Fruit fly (Drosophila melanogaster): Measurements from ENCODE around the gene CG7049.

The CG7049 gene

dm6 chr3L:224004-224951, 48.2 kb upstream of the CG7049 start (continued):
- no peak for TF ChIP-seq ssp (GFP tag; IDR thresholded peaks at IDR 0.05)
- no peak for TF ChIP-seq CG7271 (tag; optimal IDR thresholded peaks at IDR 0.05)
- TF ChIP-seq Optix (GFP tag; IDR thresholded peaks at IDR 0.05): peak; percentile 48; the same call in 1 of the 3 replicates
- peak; percentile 95 for TF ChIP-seq D (optimal IDR thresholded peaks at IDR 0.05)
- peak; percentile 55 for TF ChIP-seq D (GFP tag; optimal IDR thresholded peaks at IDR 0.05)
- no peak for TF ChIP-seq Ets97D (GFP tag; optimal IDR thresholded peaks at IDR 0.05)
- TF ChIP-seq CG16779 (GFP tag; IDR thresholded peaks at IDR 0.05): peak; percentile 46; the same call in 1 of the 2 replicates
- TF ChIP-seq Rfx (GFP tag; IDR thresholded peaks at IDR 0.05): peak; percentile 41
- TF ChIP-seq CG11695 (GFP tag; IDR thresholded peaks at IDR 0.05): peak; percentile 6; the same call in 1 of the 3 replicates
- peak; percentile 11; the same call in 1 of the 2 replicates for TF ChIP-seq HLH3B (GFP tag; IDR thresholded peaks at IDR 0.05)
- TF ChIP-seq CG9727 (GFP tag; optimal IDR thresholded peaks at IDR 0.05): peak; percentile 56
- TF ChIP-seq CG33213 (GFP tag; optimal IDR thresholded peaks at IDR 0.05): peak; percentile 2
- TF ChIP-seq lilli (GFP tag; optimal IDR thresholded peaks at IDR 0.05): peak; percentile 78
- peak; percentile 20 for TF ChIP-seq Bdp1 (GFP tag; optimal IDR thresholded peaks at IDR 0.05)
- no peak for TF ChIP-seq dm (GFP tag; optimal IDR thresholded peaks at IDR 0.05)
- TF ChIP-seq lov (optimal IDR thresholded peaks at IDR 0.05): no peak
- peak; percentile 77; the same call in 1 of the 3 replicates for TF ChIP-seq lov (GFP tag; IDR thresholded peaks at IDR 0.05)
- TF ChIP-seq abd-A (tag; optimal IDR thresholded peaks at IDR 0.05): peak; percentile 82
- peak; percentile 43; the same call in 1 of the 2 replicates for TF ChIP-seq seq (GFP tag; IDR thresholded peaks at IDR 0.05)
- TF ChIP-seq danr (GFP tag; IDR thresholded peaks at IDR 0.05): no peak
- TF ChIP-seq eyg (GFP tag; optimal IDR thresholded peaks at IDR 0.05): no peak
- peak; percentile 8 for TF ChIP-seq jumu (GFP tag; optimal IDR thresholded peaks at IDR 0.05)
- peak; percentile 1 for TF ChIP-seq fd64A (GFP tag; optimal IDR thresholded peaks at IDR 0.05)
- TF ChIP-seq Tbp (GFP tag; optimal IDR thresholded peaks at IDR 0.05): peak; percentile 82
- TF ChIP-seq ci (GFP tag; IDR thresholded peaks at IDR 0.05): peak; percentile 55
- peak; percentile 17 for TF ChIP-seq CG4328 (GFP tag; optimal IDR thresholded peaks at IDR 0.05)
- no peak; the same call in 1 of the 2 replicates for TF ChIP-seq E2f1 (GFP tag; IDR thresholded peaks at IDR 0.05)
- peak; percentile 40 for TF ChIP-seq CG6813 (GFP tag; optimal IDR thresholded peaks at IDR 0.05)
- TF ChIP-seq Jarid2 (GFP tag; optimal IDR thresholded peaks at IDR 0.05): peak; percentile 73
- TF ChIP-seq chinmo (GFP tag; IDR thresholded peaks at IDR 0.05; ENCODE audit: partially characterized antibody): peak; percentile 68; the same call in 3 of the 4 replicates
- peak; percentile 30 for TF ChIP-seq rib (GFP tag; IDR thresholded peaks at IDR 0.05)
- TF ChIP-seq CG5953 (GFP tag; IDR thresholded peaks at IDR 0.05): peak; percentile 55; the same call in 1 of the 2 replicates
- TF ChIP-seq CG4730 (GFP tag; IDR thresholded peaks at IDR 0.05): no peak
- no peak for TF ChIP-seq br (optimal IDR thresholded peaks at IDR 0.05)
- no peak for TF ChIP-seq GATAe (GFP tag; conservative IDR thresholded peaks at IDR 0.05)
- peak; percentile 99 for TF ChIP-seq MESR4 (GFP tag; optimal IDR thresholded peaks at IDR 0.05)
- no peak for TF ChIP-seq sna (GFP tag; IDR thresholded peaks at IDR 0.05; ENCODE audit: partially characterized antibody)
- peak; percentile 1 for TF ChIP-seq Hand (GFP tag; optimal IDR thresholded peaks at IDR 0.05)
- TF ChIP-seq CG12236 (GFP tag; optimal IDR thresholded peaks at IDR 0.05): no peak
- peak; percentile 1 for TF ChIP-seq Atf3 (GFP tag; optimal IDR thresholded peaks at IDR 0.05)
- TF ChIP-seq Gsc (GFP tag; IDR thresholded peaks at IDR 0.05): no peak
- TF ChIP-seq Sox102F (GFP tag; optimal IDR thresholded peaks at IDR 0.05): no peak
- TF ChIP-seq Blimp-1 (GFP tag; optimal IDR thresholded peaks at IDR 0.05): no peak
- peak; percentile 80 for TF ChIP-seq CG4360 (GFP tag; IDR thresholded peaks at IDR 0.05)
- no peak for TF ChIP-seq CkIIα-i1 (GFP tag; IDR thresholded peaks at IDR 0.05)
- 0 out of 3 replicates have a peak, but pooled peaks have one; percentile 11 for TF ChIP-seq CG3726 (GFP tag; IDR thresholded peaks at IDR 0.05)
- peak; percentile 72; the same call in 1 of the 3 replicates for TF ChIP-seq CG6175 (GFP tag; IDR thresholded peaks at IDR 0.05)
- TF ChIP-seq cg (GFP tag; optimal IDR thresholded peaks at IDR 0.05): peak; percentile 89
- peak; percentile 98 for TF ChIP-seq scrt (GFP tag; optimal IDR thresholded peaks at IDR 0.05)
